Fruit fly (Drosophila melanogaster): ENCODE results near the gene pdgy.

- TF ChIP-seq CG11085 (GFP tag; IDR thresholded peaks at IDR 0.05) (no peak), fd102C (GFP tag; optimal IDR thresholded peaks at IDR 0.05) (no peak), GATAe (GFP tag; conservative IDR thresholded peaks at IDR 0.05) (no peak), CG12769 (tag; optimal IDR thresholded peaks at IDR 0.05) (no peak), zf30C (GFP tag; optimal IDR thresholded peaks at IDR 0.05) (no peak)
These were observed 56.5 kb downstream of the pdgy start, which contains the start of gene CG9514 for dm6 chrX:14896791-14897190.

Data from whole organism, embryonic.